Fruit fly (Drosophila melanogaster) whole organism, adult: ENCODE data around the gene RpL23A.

Experiments used
- CG11617 ChIP-seq: fragments of 200-800 bp; sonication (Bioruptor generic); optimal IDR thresholded peaks from 2 replicates; lab custom pipeline; 2017; ENCODE audit warnings: mild to moderate bottlenecking, missing biosample characterization, missing genetic modification reagents, missing genetic modification characterization
- CG12768 ChIP-seq: fragments of 200-800 bp; sonication (Bioruptor generic); optimal IDR thresholded peaks from 2 replicates; lab custom pipeline; 2017; ENCODE audit warnings: missing biosample characterization, missing genetic modification characterization, mild to moderate bottlenecking, moderate library complexity, missing genetic modification reagents
- CG7101 ChIP-seq: fragments of 200-800 bp; sonication (Bioruptor generic); optimal IDR thresholded peaks from 2 replicates; lab custom pipeline; 2018; ENCODE audit warnings: missing biosample characterization, mild to moderate bottlenecking, missing genetic modification characterization, moderate library complexity
- kay ChIP-seq: fragments of 200-800 bp; sonication (Bioruptor generic); peaks from one replicate; lab custom pipeline; 2016; ENCODE audit warnings: missing biosample characterization, missing genetic modification characterization, borderline replicate concordance

- TF ChIP-seq CG11617 (GFP tag; lab: Kevin White, UChicago) = peak; percentile 16
- no peak for TF ChIP-seq kay (GFP tag; lab: Kevin White, UChicago)
- peak; percentile 93 for TF ChIP-seq CG12768 (GFP tag; lab: Kevin White, UChicago)
- TF ChIP-seq CG7101 (tag; lab: Kevin White, UChicago) = no peak
Measured at dm6 chr3L:1652700-1653200, 15.7 kb downstream of the RpL23A start, which contains the start of the genes CG7970 and Vta1.
